Worm (Caenorhabditis elegans): ENCODE data around the gene F46F5.1.

F46F5.1 gene

ce11 chrII:765219-765618 lies 26.5 kb downstream of the F46F5.1 start, which contains the start of gene C08G5.7:
Gene C08G5.7 (minus strand): TSS chrII:765319.
- no peak for TF ChIP-seq elt-1 (tag; optimal IDR thresholded peaks at IDR 0.05; ENCODE audit: borderline replicate concordance, insufficient read depth)
- TF ChIP-seq nhr-237 (tag; optimal IDR thresholded peaks at IDR 0.05): no peak
- TF ChIP-seq mls-2 (tag; optimal IDR thresholded peaks at IDR 0.05): no peak
- TF ChIP-seq drap-1 (GFP tag; optimal IDR thresholded peaks at IDR 0.05): no peak
- TF ChIP-seq ces-1 (GFP tag; optimal IDR thresholded peaks at IDR 0.05): peak; percentile 20

- TF ChIP-seq mab-5 (tag; optimal IDR thresholded peaks at IDR 0.05): no peak
- TF ChIP-seq nhr-76 (tag; optimal IDR thresholded peaks at IDR 0.05): no peak
- no peak for TF ChIP-seq lsy-2 (tag; optimal IDR thresholded peaks at IDR 0.05)
- no peak for TF ChIP-seq ham-2 (GFP tag; optimal IDR thresholded peaks at IDR 0.05)
These were observed 27.3 kb downstream of the F46F5.1 start for ce11 chrII:764385-764784.

ce11 chrII:762942-763341 lies 28.8 kb downstream of the F46F5.1 start:
- TF ChIP-seq lin-13 (tag; optimal IDR thresholded peaks at IDR 0.05): no peak

- TF ChIP-seq bed-3 (GFP tag; optimal IDR thresholded peaks at IDR 0.05): no peak
- no peak for TF ChIP-seq ces-1 (GFP tag; optimal IDR thresholded peaks at IDR 0.05)
- TF ChIP-seq lsy-2 (tag; optimal IDR thresholded peaks at IDR 0.05): no peak
- TF ChIP-seq mab-5 (tag; optimal IDR thresholded peaks at IDR 0.05): no peak
- no peak for TF ChIP-seq mls-2 (tag; optimal IDR thresholded peaks at IDR 0.05)
- TF ChIP-seq mep-1 (tag; optimal IDR thresholded peaks at IDR 0.05): no peak
- TF ChIP-seq ham-2 (GFP tag; optimal IDR thresholded peaks at IDR 0.05): no peak
- TF ChIP-seq ceh-39 (tag; optimal IDR thresholded peaks at IDR 0.05): no peak
- no peak for TF ChIP-seq sem-2 (GFP tag; optimal IDR thresholded peaks at IDR 0.05)
- TF ChIP-seq ceh-43 (GFP tag; optimal IDR thresholded peaks at IDR 0.05): no peak
- no peak for TF ChIP-seq lin-32 (GFP tag; optimal IDR thresholded peaks at IDR 0.05)
- TF ChIP-seq blmp-1 (tag; optimal IDR thresholded peaks at IDR 0.05): no peak
- no peak for TF ChIP-seq nhr-76 (tag; optimal IDR thresholded peaks at IDR 0.05)
- no peak for TF ChIP-seq snpc-4 (tag; optimal IDR thresholded peaks at IDR 0.05)
- TF ChIP-seq elt-1 (tag; optimal IDR thresholded peaks at IDR 0.05; ENCODE audit: borderline replicate concordance, insufficient read depth): no peak
- no peak for TF ChIP-seq unc-120 (tag; optimal IDR thresholded peaks at IDR 0.05; ENCODE audit: poor library complexity, severe bottlenecking)
- no peak for TF ChIP-seq elt-3 (tag; optimal IDR thresholded peaks at IDR 0.05)
- no peak for TF ChIP-seq M03D4.4 (tag; optimal IDR thresholded peaks at IDR 0.05)
These were observed 31.5 kb downstream of the F46F5.1 start for ce11 chrII:760276-760675.

ce11 chrII:759788-760187 lies 31.9 kb downstream of the F46F5.1 start:
- no peak for TF ChIP-seq hlh-1 (tag; optimal IDR thresholded peaks at IDR 0.05)
- peak; percentile 67 for TF ChIP-seq ces-1 (GFP tag; optimal IDR thresholded peaks at IDR 0.05)
- TF ChIP-seq sem-2 (GFP tag; optimal IDR thresholded peaks at IDR 0.05): no peak
- TF ChIP-seq mep-1 (tag; optimal IDR thresholded peaks at IDR 0.05): peak; percentile 25
- no peak for TF ChIP-seq nhr-76 (tag; optimal IDR thresholded peaks at IDR 0.05)

- no peak for TF ChIP-seq drap-1 (GFP tag; optimal IDR thresholded peaks at IDR 0.05)
- no peak for TF ChIP-seq unc-39 (tag; optimal IDR thresholded peaks at IDR 0.05)
- no peak for TF ChIP-seq flh-1 (GFP tag; optimal IDR thresholded peaks at IDR 0.05)
- TF ChIP-seq nhr-12 (tag; optimal IDR thresholded peaks at IDR 0.05): no peak
- no peak for TF ChIP-seq lsy-2 (tag; optimal IDR thresholded peaks at IDR 0.05)
- TF ChIP-seq ceh-83 (GFP tag; optimal IDR thresholded peaks at IDR 0.05): no peak
- no peak for TF ChIP-seq tbx-8 (GFP tag; optimal IDR thresholded peaks at IDR 0.05)
- TF ChIP-seq ceh-43 (GFP tag; optimal IDR thresholded peaks at IDR 0.05): no peak
- TF ChIP-seq mls-2 (tag; optimal IDR thresholded peaks at IDR 0.05): no peak
- no peak for TF ChIP-seq elt-3 (tag; optimal IDR thresholded peaks at IDR 0.05)
- TF ChIP-seq lin-13 (tag; optimal IDR thresholded peaks at IDR 0.05): no peak
- no peak for TF ChIP-seq unc-62 (GFP tag; optimal IDR thresholded peaks at IDR 0.05)
- TF ChIP-seq lin-32 (GFP tag; optimal IDR thresholded peaks at IDR 0.05): no peak
- TF ChIP-seq ceh-39 (tag; optimal IDR thresholded peaks at IDR 0.05): no peak
- no peak for TF ChIP-seq nhr-2 (tag; optimal IDR thresholded peaks at IDR 0.05)
- no peak for TF ChIP-seq nhr-237 (tag; optimal IDR thresholded peaks at IDR 0.05)
- no peak for TF ChIP-seq snpc-4 (tag; optimal IDR thresholded peaks at IDR 0.05)
These were observed 34.5 kb downstream of the F46F5.1 start for ce11 chrII:757224-757623.

Measured in whole organism, mixed stage, embryonic.